Worm (Caenorhabditis elegans): ENCODE measurements around the gene F14F9.6.

The F14F9.6 gene

ce11 chrV:5164682-5165081 is 18.4 kb upstream of the F14F9.6 start, which contains the start of gene abu-7:
TSS of gene abu-7 (minus strand) at chrV:5164782.
- no peak for TF ChIP-seq hmg-4 (GFP tag; optimal IDR thresholded peaks at IDR 0.05)
- no peak for TF ChIP-seq ceh-13 (GFP tag; optimal IDR thresholded peaks at IDR 0.05)
- TF ChIP-seq aly-1 (tag; optimal IDR thresholded peaks at IDR 0.05) = no peak
- no peak for TF ChIP-seq ama-1 (optimal IDR thresholded peaks at IDR 0.05)
- no peak for TF ChIP-seq sea-1 (GFP tag; conservative IDR thresholded peaks at IDR 0.05)
- TF ChIP-seq hnd-1 (tag; optimal IDR thresholded peaks at IDR 0.05) = no peak
- no peak for TF ChIP-seq ceh-36 (tag; optimal IDR thresholded peaks at IDR 0.05)
- TF ChIP-seq tra-4 (tag; optimal IDR thresholded peaks at IDR 0.05) = no peak
- no peak for TF ChIP-seq F13C5.2 (tag; optimal IDR thresholded peaks at IDR 0.05)
- TF ChIP-seq tbx-37 (GFP tag; conservative IDR thresholded peaks at IDR 0.05) = no peak
- TF ChIP-seq B0310.2 (tag; optimal IDR thresholded peaks at IDR 0.05) = no peak
- no peak for TF ChIP-seq scrt-1 (GFP tag; IDR thresholded peaks at IDR 0.05)
- TF ChIP-seq hmbx-1 (tag; optimal IDR thresholded peaks at IDR 0.05) = no peak
- TF ChIP-seq ets-7 (tag; optimal IDR thresholded peaks at IDR 0.05) = no peak
- no peak for TF ChIP-seq tbx-11 (GFP tag; IDR thresholded peaks at IDR 0.05)
- TF ChIP-seq flt-1 (GFP tag; IDR thresholded peaks at IDR 0.05) = no peak

ce11 chrV:5161792-5162191 is 15.5 kb upstream of the F14F9.6 start, which contains the start of gene abu-6:
TSS of gene abu-6 (minus strand) at chrV:5161892.
- TF ChIP-seq ama-1 (optimal IDR thresholded peaks at IDR 0.05) = no peak
- TF ChIP-seq ceh-36 (tag; optimal IDR thresholded peaks at IDR 0.05) = no peak
- no peak for TF ChIP-seq aly-1 (tag; optimal IDR thresholded peaks at IDR 0.05)
- no peak for TF ChIP-seq tbx-37 (GFP tag; conservative IDR thresholded peaks at IDR 0.05)
- TF ChIP-seq hmg-4 (GFP tag; optimal IDR thresholded peaks at IDR 0.05) = no peak
- no peak for TF ChIP-seq ceh-13 (GFP tag; optimal IDR thresholded peaks at IDR 0.05)

- TF ChIP-seq tbx-11 (GFP tag; IDR thresholded peaks at IDR 0.05) (no peak), B0310.2 (tag; optimal IDR thresholded peaks at IDR 0.05) (no peak), hmbx-1 (tag; optimal IDR thresholded peaks at IDR 0.05) (no peak), F13C5.2 (tag; optimal IDR thresholded peaks at IDR 0.05) (no peak), flt-1 (GFP tag; IDR thresholded peaks at IDR 0.05) (no peak), aly-1 (tag; optimal IDR thresholded peaks at IDR 0.05) (no peak), scrt-1 (GFP tag; IDR thresholded peaks at IDR 0.05) (no peak), ama-1 (optimal IDR thresholded peaks at IDR 0.05) (no peak), ceh-13 (GFP tag; optimal IDR thresholded peaks at IDR 0.05) (no peak)
Measured at ce11 chrV:5158302-5158701, 12.0 kb upstream of the F14F9.6 start, which contains the start of gene abu-15. TSS of gene abu-15 (plus strand) at chrV:5158602.

ce11 chrV:5157660-5158059 is 11.4 kb upstream of the F14F9.6 start, which contains the start of gene srx-39:
TSS of gene srx-39 (minus strand) at chrV:5157760.
- TF ChIP-seq aly-1 (tag; optimal IDR thresholded peaks at IDR 0.05) = no peak
- TF ChIP-seq hmbx-1 (tag; optimal IDR thresholded peaks at IDR 0.05) = no peak
- no peak for TF ChIP-seq tra-4 (tag; optimal IDR thresholded peaks at IDR 0.05)
- no peak for TF ChIP-seq F13C5.2 (tag; optimal IDR thresholded peaks at IDR 0.05)
- TF ChIP-seq flt-1 (GFP tag; IDR thresholded peaks at IDR 0.05) = no peak
- TF ChIP-seq B0310.2 (tag; optimal IDR thresholded peaks at IDR 0.05) = no peak
- no peak for TF ChIP-seq ceh-36 (tag; optimal IDR thresholded peaks at IDR 0.05)
- TF ChIP-seq hmg-4 (GFP tag; optimal IDR thresholded peaks at IDR 0.05) = no peak
- TF ChIP-seq tbx-11 (GFP tag; IDR thresholded peaks at IDR 0.05) = no peak
- TF ChIP-seq sea-1 (GFP tag; conservative IDR thresholded peaks at IDR 0.05) = no peak
- no peak for TF ChIP-seq scrt-1 (GFP tag; IDR thresholded peaks at IDR 0.05)
- no peak for TF ChIP-seq pes-1 (GFP tag; IDR thresholded peaks at IDR 0.05)
- no peak for TF ChIP-seq ets-7 (tag; optimal IDR thresholded peaks at IDR 0.05)
- no peak for TF ChIP-seq ama-1 (optimal IDR thresholded peaks at IDR 0.05)
- no peak for TF ChIP-seq hnd-1 (tag; optimal IDR thresholded peaks at IDR 0.05)
- TF ChIP-seq ceh-13 (GFP tag; optimal IDR thresholded peaks at IDR 0.05) = no peak
- no peak for TF ChIP-seq tbx-37 (GFP tag; conservative IDR thresholded peaks at IDR 0.05)

- no peak for TF ChIP-seq ceh-13 (GFP tag; optimal IDR thresholded peaks at IDR 0.05)
- no peak for TF ChIP-seq ets-7 (tag; optimal IDR thresholded peaks at IDR 0.05)
- TF ChIP-seq hmbx-1 (tag; optimal IDR thresholded peaks at IDR 0.05) = no peak
- no peak for TF ChIP-seq sea-1 (GFP tag; conservative IDR thresholded peaks at IDR 0.05)
- no peak for TF ChIP-seq B0310.2 (tag; optimal IDR thresholded peaks at IDR 0.05)
Measured at ce11 chrV:5155516-5155915, 9.2 kb upstream of the F14F9.6 start, which contains the start of gene srx-38. TSS of gene srx-38 (minus strand) at chrV:5155616.

ce11 chrV:5150880-5151279 is 4.6 kb upstream of the F14F9.6 start, which contains the start of gene srh-130:
TSS of gene srh-130 (plus strand) at chrV:5151180.
- TF ChIP-seq hmbx-1 (tag; optimal IDR thresholded peaks at IDR 0.05) (no peak), tbx-11 (GFP tag; IDR thresholded peaks at IDR 0.05) (no peak), ceh-13 (GFP tag; optimal IDR thresholded peaks at IDR 0.05) (no peak), tra-4 (tag; optimal IDR thresholded peaks at IDR 0.05) (no peak), F13C5.2 (tag; optimal IDR thresholded peaks at IDR 0.05) (no peak), B0310.2 (tag; optimal IDR thresholded peaks at IDR 0.05) (no peak), aly-1 (tag; optimal IDR thresholded peaks at IDR 0.05) (no peak), scrt-1 (GFP tag; IDR thresholded peaks at IDR 0.05) (no peak), ceh-36 (tag; optimal IDR thresholded peaks at IDR 0.05) (no peak), flt-1 (GFP tag; IDR thresholded peaks at IDR 0.05) (no peak), hmg-4 (GFP tag; optimal IDR thresholded peaks at IDR 0.05) (no peak), sea-1 (GFP tag; conservative IDR thresholded peaks at IDR 0.05) (no peak), tbx-37 (GFP tag; conservative IDR thresholded peaks at IDR 0.05) (no peak), ama-1 (optimal IDR thresholded peaks at IDR 0.05) (no peak), hnd-1 (tag; optimal IDR thresholded peaks at IDR 0.05) (no peak)

- no peak for TF ChIP-seq tra-4 (tag; optimal IDR thresholded peaks at IDR 0.05)
- TF ChIP-seq flt-1 (GFP tag; IDR thresholded peaks at IDR 0.05) = no peak
- no peak for TF ChIP-seq sea-1 (GFP tag; conservative IDR thresholded peaks at IDR 0.05)
- no peak for TF ChIP-seq pes-1 (GFP tag; IDR thresholded peaks at IDR 0.05)
- no peak for TF ChIP-seq hnd-1 (tag; optimal IDR thresholded peaks at IDR 0.05)
- TF ChIP-seq tbx-11 (GFP tag; IDR thresholded peaks at IDR 0.05) = no peak
- no peak for TF ChIP-seq tbx-37 (GFP tag; conservative IDR thresholded peaks at IDR 0.05)
- TF ChIP-seq ceh-13 (GFP tag; optimal IDR thresholded peaks at IDR 0.05) = no peak
- no peak for TF ChIP-seq B0310.2 (tag; optimal IDR thresholded peaks at IDR 0.05)
- TF ChIP-seq F13C5.2 (tag; optimal IDR thresholded peaks at IDR 0.05) = no peak
- TF ChIP-seq ama-1 (optimal IDR thresholded peaks at IDR 0.05) = no peak
- TF ChIP-seq hmg-4 (GFP tag; optimal IDR thresholded peaks at IDR 0.05) = no peak
- TF ChIP-seq scrt-1 (GFP tag; IDR thresholded peaks at IDR 0.05) = no peak
Measured at ce11 chrV:5144541-5144940, 1.8 kb downstream of the F14F9.6 start, which contains the start of gene F14F9.2. TSS of gene F14F9.2 (plus strand) at chrV:5144841.
